Fruit fly (Drosophila melanogaster): ENCODE data around the gene CG31848.

CG31848 gene

dm6 chr2L:13292626-13293025, 26.9 kb upstream of the CG31848 start, which contains the start of gene CG16824:
TSS of gene CG16824 (plus strand) at chr2L:13293009.
- no peak for TF ChIP-seq CG17328 (GFP tag; IDR thresholded peaks at IDR 0.05)
- TF ChIP-seq h (optimal IDR thresholded peaks at IDR 0.05): no peak
- TF ChIP-seq chinmo (GFP tag; IDR thresholded peaks at IDR 0.05; ENCODE audit: partially characterized antibody): 0 out of 4 replicates have a peak, but pooled peaks have one; percentile 61
- no peak for TF ChIP-seq tap (tag; optimal IDR thresholded peaks at IDR 0.05)
- TF ChIP-seq hb (GFP tag; IDR thresholded peaks at IDR 0.05; ENCODE audit: partially characterized antibody): no peak
- peak; percentile 75 for TF ChIP-seq Blimp-1 (GFP tag; optimal IDR thresholded peaks at IDR 0.05)
- no peak for TF ChIP-seq Aef1 (GFP tag; IDR thresholded peaks at IDR 0.05)
- TF ChIP-seq Vsx1 (GFP tag; optimal IDR thresholded peaks at IDR 0.05): no peak
- TF ChIP-seq ase (GFP tag; IDR thresholded peaks at IDR 0.05): no peak
- no peak for TF ChIP-seq Xrp1 (GFP tag; IDR thresholded peaks at IDR 0.05)
- TF ChIP-seq Neu2 (GFP tag; optimal IDR thresholded peaks at IDR 0.05; ENCODE audit: borderline replicate concordance): no peak
- TF ChIP-seq sd (tag; optimal IDR thresholded peaks at IDR 0.05): no peak
- TF ChIP-seq yki (optimal IDR thresholded peaks at IDR 0.05): no peak
- TF ChIP-seq CG33557 (GFP tag; optimal IDR thresholded peaks at IDR 0.05): no peak
- TF ChIP-seq gsb (GFP tag; IDR thresholded peaks at IDR 0.05): no peak
- TF ChIP-seq fd102C (GFP tag; optimal IDR thresholded peaks at IDR 0.05): no peak
- TF ChIP-seq D19A (tag; optimal IDR thresholded peaks at IDR 0.05): no peak
- TF ChIP-seq Ets65A (GFP tag): peak; percentile 71
- TF ChIP-seq CG9797 (GFP tag; optimal IDR thresholded peaks at IDR 0.05): no peak
- TF ChIP-seq chif (GFP tag; optimal IDR thresholded peaks at IDR 0.05): no peak
- no peak for TF ChIP-seq CG11723 (GFP tag; optimal IDR thresholded peaks at IDR 0.05)
- TF ChIP-seq pros (GFP tag; optimal IDR thresholded peaks at IDR 0.05): peak; percentile 88
- TF ChIP-seq gt (GFP tag; IDR thresholded peaks at IDR 0.05): no peak
- TF ChIP-seq CG10654 (GFP tag; optimal IDR thresholded peaks at IDR 0.05): no peak
- TF ChIP-seq disco-r (GFP tag; optimal IDR thresholded peaks at IDR 0.05): no peak
- no peak for TF ChIP-seq mirr (GFP tag; optimal IDR thresholded peaks at IDR 0.05)
- no peak for TF ChIP-seq NC2α (GFP tag; optimal IDR thresholded peaks at IDR 0.05)
- no peak for TF ChIP-seq bsh (GFP tag; optimal IDR thresholded peaks at IDR 0.05)
- TF ChIP-seq CG11085 (GFP tag; IDR thresholded peaks at IDR 0.05): no peak
- TF ChIP-seq mam (GFP tag; optimal IDR thresholded peaks at IDR 0.05): no peak
- TF ChIP-seq ab (GFP tag; optimal IDR thresholded peaks at IDR 0.05): no peak
- TF ChIP-seq Sin3A (optimal IDR thresholded peaks at IDR 0.05): no peak

- TF ChIP-seq Nf-YC (tag; optimal IDR thresholded peaks at IDR 0.05) (peak; percentile 13), az2 (GFP tag; optimal IDR thresholded peaks at IDR 0.05) (no peak), ranshi (GFP tag; IDR thresholded peaks at IDR 0.05) (no peak), Med (GFP tag) (peak; percentile 25), tx (GFP tag; optimal IDR thresholded peaks at IDR 0.05) (no peak), odd (GFP tag; optimal IDR thresholded peaks at IDR 0.05) (no peak), CG11398 (GFP tag; optimal IDR thresholded peaks at IDR 0.05) (no peak), CG3838 (GFP tag; optimal IDR thresholded peaks at IDR 0.05) (no peak), BEAF-32 (GFP tag; optimal IDR thresholded peaks at IDR 0.05) (no peak), chm (GFP tag; IDR thresholded peaks at IDR 0.05) (no peak), zf30C (GFP tag; optimal IDR thresholded peaks at IDR 0.05) (no peak), zen (tag; optimal IDR thresholded peaks at IDR 0.05) (no peak), sd (tag; optimal IDR thresholded peaks at IDR 0.05) (peak; percentile 47), wor (GFP tag; IDR thresholded peaks at IDR 0.05) (no peak), CG4360 (GFP tag; IDR thresholded peaks at IDR 0.05) (no peak), CG31224 (GFP tag; IDR thresholded peaks at IDR 0.05) (peak; percentile 90), CG2678 (tag; optimal IDR thresholded peaks at IDR 0.05) (no peak), cg (GFP tag; optimal IDR thresholded peaks at IDR 0.05) (peak; percentile 1), cwo (GFP tag; optimal IDR thresholded peaks at IDR 0.05) (peak; percentile 80), sens (GFP tag) (peak; percentile 67), Hey (tag; optimal IDR thresholded peaks at IDR 0.05) (no peak), caup (GFP tag; optimal IDR thresholded peaks at IDR 0.05; ENCODE audit: severe bottlenecking) (no peak), seq (GFP tag; IDR thresholded peaks at IDR 0.05) (no peak)
Observed at dm6 chr2L:13291960-13292487, 26.3 kb upstream of the CG31848 start.
